Worm (Caenorhabditis elegans) whole organism, L4 larva: ENCODE measurements around the gene C11G6.2.
A peak's percentile ranks its signal among the peaks of the same experiment; 100 is the strongest.
"Not testable (repeated sequence)": the region's sequence is repeated elsewhere in the genome, so short reads cannot be mapped to it uniquely, and the experiment has no call there.

Experiments used
- Y48G9A.11 ChIP-seq: fragments of 200-800 bp; sonication (Bioruptor generic); IDR thresholded peaks from 2 replicates; pipeline ENCODE4 v1.3.6; 2022; ENCODE audit warnings: missing genetic modification reagents, missing genetic modification characterization, missing compliant biosample characterization
- Y75B8A.6 ChIP-seq: fragments of 200-800 bp; sonication (Bioruptor generic); IDR thresholded peaks from 2 replicates; pipeline ENCODE4 v1.3.6; 2022; ENCODE audit warnings: missing genetic modification reagents, missing genetic modification characterization, missing compliant biosample characterization
- ZK337.2 ChIP-seq: fragments of 200-800 bp; sonication (Bioruptor generic); IDR thresholded peaks from 2 replicates; pipeline ENCODE4 v1.3.6; 2022; ENCODE audit warnings: missing genetic modification reagents, missing genetic modification characterization, missing compliant biosample characterization
- aha-1 ChIP-seq: fragments of 150-350 bp; peaks from one replicate; lab custom pipeline; 2014; ENCODE audit warnings: missing biosample characterization, missing genetic modification characterization
- arid-1 ChIP-seq: fragments of 200-800 bp; sonication (Bioruptor generic); conservative IDR thresholded peaks from 2 replicates; pipeline ENCODE4 v1.3.6; 2022; ENCODE audit warnings: missing genetic modification reagents, missing genetic modification characterization, missing compliant biosample characterization
- ceh-20 ChIP-seq: fragments of 200-800 bp; sonication (Bioruptor generic); IDR thresholded peaks from 2 replicates; pipeline ENCODE4 v1.3.6; 2022; ENCODE audit warnings: missing genetic modification reagents, missing genetic modification characterization, missing compliant biosample characterization
- ceh-32 ChIP-seq: sonication (generic microtip); optimal IDR thresholded peaks from 2 replicates; lab custom pipeline; 2016; ENCODE audit warnings: mild to moderate bottlenecking, missing genetic modification characterization, missing compliant biosample characterization; ENCODE audit not compliant: poor library complexity
- ces-1 ChIP-seq: fragments of 150-350 bp; sonication (generic microtip); optimal IDR thresholded peaks from 4 replicates; lab custom pipeline; 2014; ENCODE audit warnings: missing biosample characterization, missing genetic modification reagents, missing genetic modification characterization
- cey-2 ChIP-seq: sonication (generic microtip); optimal IDR thresholded peaks from 3 replicates; lab custom pipeline; 2017; ENCODE audit warnings: missing genetic modification characterization, mild to moderate bottlenecking, missing compliant biosample characterization, antibody characterized with exemption, borderline replicate concordance; ENCODE audit not compliant: insufficient read depth
- daf-16 ChIP-seq, 3 experiments: sonication (generic microtip); optimal IDR thresholded peaks; 2 replicates each; lab custom pipeline; 2016 to 2017; ENCODE audit warnings: missing genetic modification characterization in 3 of 3, missing genetic modification reagents in 3 of 3, mild to moderate bottlenecking in 2 of 3, missing compliant biosample characterization in 2 of 3, missing biosample characterization in 1 of 3, moderate library complexity in 1 of 3
- dmd-8 ChIP-seq: fragments of 200-800 bp; sonication (Bioruptor generic); IDR thresholded peaks from 2 replicates; pipeline ENCODE4 v1.3.6; 2022; ENCODE audit warnings: missing genetic modification characterization, missing compliant biosample characterization
- dpl-1 ChIP-seq: fragments of 150-350 bp; optimal IDR thresholded peaks from 2 replicates; lab custom pipeline; 2014; ENCODE audit warnings: missing biosample characterization, missing genetic modification reagents, missing genetic modification characterization
- dve-1 ChIP-seq: sonication (generic microtip); optimal IDR thresholded peaks from 2 replicates; lab custom pipeline; 2017; ENCODE audit warnings: antibody characterized with exemption, mild to moderate bottlenecking, missing genetic modification characterization, missing compliant biosample characterization; ENCODE audit not compliant: insufficient read depth
- egl-43 ChIP-seq: fragments of 200-800 bp; sonication (Bioruptor generic); IDR thresholded peaks from 2 replicates; pipeline ENCODE4 v1.3.6; 2022; ENCODE audit warnings: missing genetic modification reagents, missing genetic modification characterization, missing compliant biosample characterization
- gei-8 ChIP-seq: fragments of 200-800 bp; sonication (Bioruptor generic); optimal IDR thresholded peaks from 2 replicates; lab custom pipeline; 2018; ENCODE audit warnings: mild to moderate bottlenecking, missing genetic modification characterization, missing compliant biosample characterization
- hlh-30 ChIP-seq: sonication (generic microtip); optimal IDR thresholded peaks from 2 replicates; lab custom pipeline; 2017; ENCODE audit warnings: antibody characterized with exemption, mild to moderate bottlenecking, missing genetic modification characterization, missing compliant biosample characterization; ENCODE audit not compliant: insufficient read depth
- lim-7 ChIP-seq: fragments of 200-800 bp; sonication (Bioruptor generic); IDR thresholded peaks from 2 replicates; pipeline ENCODE4 v1.3.6; 2022; ENCODE audit warnings: missing genetic modification characterization, missing compliant biosample characterization
- lir-3 ChIP-seq: sonication (generic microtip); optimal IDR thresholded peaks from 2 replicates; lab custom pipeline; 2016; ENCODE audit warnings: mild to moderate bottlenecking, missing genetic modification characterization, missing compliant biosample characterization
- mdl-1 ChIP-seq, 2 experiments: fragments of 150-350 bp in 1 of 2; sonication (generic microtip) in 1 of 2; optimal IDR thresholded peaks; 2 replicates each; lab custom pipeline; 2014 to 2017; ENCODE audit warnings: missing biosample characterization in 2 of 2, missing genetic modification characterization in 2 of 2
- mdt-29 ChIP-seq: fragments of 200-800 bp; sonication (Bioruptor generic); IDR thresholded peaks from 2 replicates; pipeline ENCODE4 v1.3.6; 2022; ENCODE audit warnings: missing genetic modification reagents, missing genetic modification characterization, missing compliant biosample characterization
- mxl-2 ChIP-seq: fragments of 200-800 bp; sonication (Bioruptor generic); conservative IDR thresholded peaks from 2 replicates; pipeline ENCODE4 v1.3.6; 2022; ENCODE audit warnings: missing genetic modification reagents, missing genetic modification characterization, missing compliant biosample characterization
- nhr-11 ChIP-seq: fragments of 150-350 bp; optimal IDR thresholded peaks from 2 replicates; lab custom pipeline; 2014; ENCODE audit warnings: missing biosample characterization, missing genetic modification characterization
- nhr-28 ChIP-seq: fragments of 150-350 bp; optimal IDR thresholded peaks from 2 replicates; lab custom pipeline; 2014; ENCODE audit warnings: missing biosample characterization, missing genetic modification characterization
- nhr-42 ChIP-seq: fragments of 200-800 bp; sonication (Bioruptor generic); IDR thresholded peaks from 2 replicates; pipeline ENCODE4 v1.3.6; 2022; ENCODE audit warnings: missing genetic modification characterization, missing compliant biosample characterization
- pha-4 ChIP-seq, 2 experiments: fragments of 150-350 bp in 1 of 2; fragments of 200-800 bp in 1 of 2; sonication (Bioruptor generic) in 1 of 2; IDR thresholded peaks in 1 of 2; optimal IDR thresholded peaks in 1 of 2; 2 replicates each; pipeline versions ENCODE4 v1.3.6 to Lab custom; 2014 to 2022; ENCODE audit warnings: missing genetic modification characterization in 2 of 2, missing genetic modification reagents in 2 of 2, missing biosample characterization in 1 of 2, missing compliant biosample characterization in 1 of 2
- rbr-2 ChIP-seq: sonication (generic microtip); optimal IDR thresholded peaks from 2 replicates; lab custom pipeline; 2016; ENCODE audit warnings: missing genotype, missing genetic modification characterization, missing compliant biosample characterization
- sdz-12 ChIP-seq: fragments of 200-800 bp; sonication (Bioruptor generic); optimal IDR thresholded peaks from 2 replicates; lab custom pipeline; 2018; ENCODE audit warnings: mild to moderate bottlenecking, missing genetic modification characterization, missing compliant biosample characterization
- snpc-1.2 ChIP-seq: fragments of 200-800 bp; sonication (Bioruptor generic); IDR thresholded peaks from 2 replicates; pipeline ENCODE4 v1.3.6; 2022; ENCODE audit warnings: missing genetic modification reagents, missing genetic modification characterization, missing compliant biosample characterization
- spr-3 ChIP-seq: fragments of 200-800 bp; sonication (Bioruptor generic); optimal IDR thresholded peaks from 2 replicates; lab custom pipeline; 2018; ENCODE audit warnings: mild to moderate bottlenecking, missing genetic modification characterization, missing compliant biosample characterization
- tra-1 ChIP-seq: fragments of 200-800 bp; sonication (Bioruptor generic); IDR thresholded peaks from 2 replicates; pipeline ENCODE4 v1.3.6; 2022; ENCODE audit warnings: missing genetic modification reagents, missing genetic modification characterization, missing compliant biosample characterization
- unc-62 ChIP-seq, 3 experiments: fragments of 150-350 bp in 1 of 3; sonication (generic microtip); optimal IDR thresholded peaks in 2 of 3; peaks in 1 of 3; 1 replicate in 1 of 3; 2 replicates in 2 of 3; lab custom pipeline; 2014 to 2017; ENCODE audit warnings: missing biosample characterization in 3 of 3, missing genetic modification characterization in 3 of 3, missing genetic modification reagents in 3 of 3, missing genotype in 1 of 3
- vab-7 ChIP-seq: fragments of 200-800 bp; sonication (Bioruptor generic); IDR thresholded peaks from 2 replicates; pipeline ENCODE4 v1.3.6; 2022; ENCODE audit warnings: missing genetic modification reagents, missing genetic modification characterization, missing compliant biosample characterization
- zip-2 ChIP-seq: fragments of 150-350 bp; optimal IDR thresholded peaks from 2 replicates; lab custom pipeline; 2014; ENCODE audit warnings: missing biosample characterization, missing genetic modification characterization

C11G6.2 gene

ce11 chrX:16328328-16328727, at the start of gene C11G6.2:
TSS of gene C11G6.2 (plus strand) at chrX:16328628.
- TF ChIP-seq Y48G9A.11 (GFP tag; lab: Robert Waterston, UW), result no peak
- TF ChIP-seq spr-3 (GFP tag; lab: Kevin White, UChicago), result no peak
- peak in 1 of 2 experiments; percentile 51 for TF ChIP-seq unc-62 (GFP tag; optimal IDR thresholded peaks at IDR 0.05 in 1 of 2; lab: Kevin White, UChicago)
- no peak for TF ChIP-seq unc-62 (tag; optimal IDR thresholded peaks at IDR 0.05; lab: Kevin White, UChicago)
- TF ChIP-seq ceh-32, result no peak

DNA sequence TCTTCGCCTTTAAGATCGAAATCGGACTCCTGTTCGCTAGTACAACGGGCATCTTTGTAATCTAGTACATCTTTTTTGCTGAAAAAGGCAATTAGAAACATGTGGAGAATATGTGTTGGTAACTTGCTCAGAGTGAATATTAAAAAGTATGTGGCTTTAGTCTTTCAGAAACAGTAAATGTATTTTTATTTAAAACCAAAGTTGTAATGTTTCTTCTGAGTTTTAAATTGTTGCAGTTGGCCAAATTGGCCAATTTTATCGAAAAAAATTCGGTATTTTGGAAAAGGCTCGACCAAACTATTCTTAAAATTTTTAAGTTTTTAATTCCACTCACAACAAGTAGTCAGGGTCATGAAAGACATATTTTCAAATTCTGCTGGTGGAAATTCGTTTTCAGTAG, 45.3 kb upstream of the C11G6.2 start, which contains the start of gene F52E10.2:
F52E10.2 (minus strand) TSS at position 101 of the 400 bp plus-strand sequence.
- TF ChIP-seq mxl-2 (GFP tag; lab: Robert Waterston, UW) (no peak), daf-16 (GFP tag; optimal IDR thresholded peaks at IDR 0.05; lab: Kevin White, UChicago) (no peak), daf-16 (tag; optimal IDR thresholded peaks at IDR 0.05; lab: Kevin White, UChicago) (no peak), ces-1 (GFP tag; lab: Kevin White, UChicago) (no peak), lir-3 (no peak), Y75B8A.6 (GFP tag; lab: Robert Waterston, UW) (no peak), dmd-8 (no peak), nhr-11 (no peak), cey-2 (tag; lab: Kevin White, UChicago) (no peak), nhr-28 (tag; lab: Kevin White, UChicago) (no peak), nhr-42 (GFP tag; lab: Robert Waterston, UW) (no peak), gei-8 (GFP tag; lab: Kevin White, UChicago) (no peak), dpl-1 (no peak)

DNA sequence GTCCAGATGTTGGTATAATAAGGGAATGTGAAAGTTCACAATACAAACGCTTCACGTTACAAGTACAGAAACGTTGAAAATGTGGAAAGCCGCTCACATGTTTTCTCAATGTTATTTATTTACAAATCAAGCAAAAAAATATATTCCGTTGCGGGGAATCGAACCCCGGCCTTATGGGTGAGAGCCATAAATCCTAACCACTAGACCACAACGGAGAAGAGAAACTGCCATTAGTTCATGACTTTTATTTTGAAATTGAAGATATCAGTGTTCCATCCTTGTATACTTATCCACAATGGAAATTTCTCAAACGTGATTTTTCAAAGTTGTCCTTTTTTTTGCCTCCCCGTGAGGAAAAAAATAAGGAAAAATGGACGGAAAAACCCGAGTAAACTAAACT, 44.2 kb upstream of the C11G6.2 start:
- TF ChIP-seq lim-7 (GFP tag; lab: Robert Waterston, UW) (peak; percentile 57; the same call in 1 of the 2 replicates), arid-1 (GFP tag; lab: Robert Waterston, UW) (0 out of 2 replicates have a peak, but pooled peaks have one; percentile 39), egl-43 (peak; percentile 55; the same call in 1 of the 2 replicates), ceh-20 (0 out of 2 replicates have a peak, but pooled peaks have one; percentile 13), pha-4 (GFP tag; IDR thresholded peaks at IDR 0.05; lab: Robert Waterston, UW) (peak; percentile 61; the same call in 1 of the 2 replicates), mdt-29 (GFP tag; lab: Robert Waterston, UW) (0 out of 2 replicates have a peak, but pooled peaks have one; percentile 13), vab-7 (GFP tag; lab: Robert Waterston, UW) (0 out of 2 replicates have a peak, but pooled peaks have one; percentile 31), snpc-1.2 (0 out of 2 replicates have a peak, but pooled peaks have one; percentile 12)
- not testable (repeated sequence) for TF ChIP-seq pha-4 (tag; optimal IDR thresholded peaks at IDR 0.05; lab: Kevin White, UChicago)

ce11 chrX:16285151-16285550, 43.3 kb upstream of the C11G6.2 start:
- no peak for TF ChIP-seq sdz-12
- TF ChIP-seq daf-16 (GFP tag; optimal IDR thresholded peaks at IDR 0.05; lab: Kevin White, UChicago), result peak in 1 of 2 experiments; percentile 14
- peak; percentile 9 for TF ChIP-seq daf-16 (tag; optimal IDR thresholded peaks at IDR 0.05; lab: Kevin White, UChicago)
- TF ChIP-seq aha-1 (tag; lab: Kevin White, UChicago), result no peak
- TF ChIP-seq zip-2 (tag; lab: Kevin White, UChicago), result no peak
- no peak for TF ChIP-seq mdl-1 (tag; optimal IDR thresholded peaks at IDR 0.05; lab: Kevin White, UChicago)
- TF ChIP-seq dve-1, result peak; percentile 37
- TF ChIP-seq lim-7 (GFP tag; lab: Robert Waterston, UW), result 0 out of 2 replicates have a peak, but pooled peaks have one; percentile 59
- TF ChIP-seq tra-1, result 0 out of 2 replicates have a peak, but pooled peaks have one; percentile 36
- peak; percentile 4 for TF ChIP-seq hlh-30 (tag; lab: Kevin White, UChicago)
- no peak for TF ChIP-seq ZK337.2 (GFP tag; lab: Robert Waterston, UW)
- no peak for TF ChIP-seq egl-43
- TF ChIP-seq rbr-2 (tag; lab: Kevin White, UChicago), result no peak
